Fruit fly (Drosophila melanogaster) whole organism, wandering third instar larva: Measurements from ENCODE around the gene CG3769.

Experiments used
- Dfd ChIP-seq: fragments of >200 bp; optimal IDR thresholded peaks from 2 replicates; lab custom pipeline; 2017; ENCODE audit warnings: missing biosample characterization, missing genetic modification characterization
- GATAd ChIP-seq: sonication (Bioruptor generic); optimal IDR thresholded peaks from 2 replicates; lab custom pipeline; 2016; ENCODE audit warnings: missing biosample characterization, missing genetic modification characterization
- HLH106 ChIP-seq: fragments of 200-800 bp; optimal IDR thresholded peaks from 3 replicates; lab custom pipeline; 2019; ENCODE audit warnings: missing biosample characterization, mild to moderate bottlenecking, missing genetic modification characterization, moderate library complexity
- Hnf4 ChIP-seq: fragments of 200-800 bp; sonication (Bioruptor generic); optimal IDR thresholded peaks from 2 replicates; lab custom pipeline; 2016; ENCODE audit warnings: missing biosample characterization, mild to moderate bottlenecking, missing genetic modification characterization
- OdsH ChIP-seq: fragments of 200-800 bp; sonication (Bioruptor generic); optimal IDR thresholded peaks from 2 replicates; lab custom pipeline; 2016; ENCODE audit warnings: missing biosample characterization, mild to moderate bottlenecking, missing genetic modification characterization
- Vsx2 ChIP-seq: fragments of 200-300, 225-300 bp; sonication (Bioruptor generic); optimal IDR thresholded peaks from 2 replicates; lab custom pipeline; 2018; ENCODE audit warnings: missing biosample characterization, missing genetic modification characterization; ENCODE audit not compliant: partially characterized antibody
- br ChIP-seq: fragments of 200-800 bp; sonication (Bioruptor generic); optimal IDR thresholded peaks from 2 replicates; lab custom pipeline; 2016; ENCODE audit warnings: missing biosample characterization, missing genetic modification characterization
- h ChIP-seq: fragments of 200-800 bp; sonication (Bioruptor generic); optimal IDR thresholded peaks from 3 replicates; lab custom pipeline; 2016; ENCODE audit warnings: missing biosample characterization, mild to moderate bottlenecking, missing genetic modification characterization
- jim ChIP-seq: fragments of 175-275, 200-325 bp; sonication (Bioruptor generic); optimal IDR thresholded peaks from 2 replicates; lab custom pipeline; 2016; ENCODE audit warnings: missing biosample characterization, mild to moderate bottlenecking, missing genetic modification characterization
- pan ChIP-seq: fragments of >200 bp; optimal IDR thresholded peaks from 2 replicates; lab custom pipeline; 2017
- psq ChIP-seq: fragments of 200-800 bp; sonication (Bioruptor generic); optimal IDR thresholded peaks from 3 replicates; lab custom pipeline; 2017; ENCODE audit warnings: missing biosample characterization, mild to moderate bottlenecking, missing genetic modification characterization, moderate library complexity
- sage ChIP-seq: fragments of 200-800 bp; sonication (Bioruptor generic); optimal IDR thresholded peaks from 2 replicates; lab custom pipeline; 2016; ENCODE audit warnings: missing biosample characterization, mild to moderate bottlenecking, missing genetic modification characterization
- usp ChIP-seq: fragments of >200 bp; optimal IDR thresholded peaks from 2 replicates; lab custom pipeline; 2017; ENCODE audit warnings: missing biosample characterization, missing genetic modification characterization

DNA sequence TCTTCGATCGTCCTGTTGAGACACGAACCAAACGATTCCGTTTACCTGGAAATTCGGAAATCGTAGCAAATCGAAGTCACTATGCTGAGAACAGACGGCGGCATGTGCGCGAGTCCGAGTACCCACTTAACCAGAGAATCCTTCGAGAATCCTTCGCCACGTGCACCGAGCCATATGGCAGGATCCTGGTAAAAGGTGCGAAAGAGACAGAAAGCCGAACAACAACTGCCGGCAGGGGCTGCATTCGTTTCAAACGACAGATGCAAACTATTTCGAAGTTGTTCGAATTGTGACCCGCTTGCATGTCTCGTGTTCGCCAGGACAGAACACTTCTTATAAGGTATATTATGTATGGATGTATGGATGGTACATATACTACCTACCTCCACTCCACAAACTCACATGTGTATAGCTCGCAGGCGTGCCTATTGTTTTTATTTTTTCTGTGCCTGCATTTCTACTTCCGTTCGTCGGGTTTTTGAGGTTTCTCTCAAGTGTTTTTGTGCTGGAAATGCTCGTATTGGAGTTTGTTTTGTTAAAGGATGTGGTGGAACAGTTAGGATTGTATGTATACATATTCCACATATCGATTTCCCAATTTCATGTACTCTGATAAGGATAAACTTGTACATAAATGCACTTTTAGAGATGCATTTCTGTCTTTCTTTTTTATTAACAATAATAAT lies 19.3 kb downstream of the CG3769 start:
- TF ChIP-seq Dfd (no peak), OdsH (GFP tag; lab: Kevin White, UChicago) (no peak), sage (GFP tag; lab: Kevin White, UChicago) (no peak), HLH106 (tag; lab: Kevin White, UChicago) (no peak), jim (GFP tag; lab: Kevin White, UChicago) (no peak), usp (no peak), GATAd (GFP tag; lab: Kevin White, UChicago) (no peak), h (GFP tag; lab: Kevin White, UChicago) (no peak), Vsx2 (GFP tag; lab: Kevin White, UChicago) (no peak), pan (lab: Kevin White, UChicago) (no peak), Hnf4 (GFP tag; lab: Kevin White, UChicago) (no peak), psq (no peak), br (GFP tag; lab: Kevin White, UChicago) (no peak)
